Worm (Caenorhabditis elegans): ENCODE measurements around the gene mrpl-50.
A peak's percentile ranks its signal among the peaks of the same experiment; 100 is the strongest.

Gene mrpl-50

DNA sequence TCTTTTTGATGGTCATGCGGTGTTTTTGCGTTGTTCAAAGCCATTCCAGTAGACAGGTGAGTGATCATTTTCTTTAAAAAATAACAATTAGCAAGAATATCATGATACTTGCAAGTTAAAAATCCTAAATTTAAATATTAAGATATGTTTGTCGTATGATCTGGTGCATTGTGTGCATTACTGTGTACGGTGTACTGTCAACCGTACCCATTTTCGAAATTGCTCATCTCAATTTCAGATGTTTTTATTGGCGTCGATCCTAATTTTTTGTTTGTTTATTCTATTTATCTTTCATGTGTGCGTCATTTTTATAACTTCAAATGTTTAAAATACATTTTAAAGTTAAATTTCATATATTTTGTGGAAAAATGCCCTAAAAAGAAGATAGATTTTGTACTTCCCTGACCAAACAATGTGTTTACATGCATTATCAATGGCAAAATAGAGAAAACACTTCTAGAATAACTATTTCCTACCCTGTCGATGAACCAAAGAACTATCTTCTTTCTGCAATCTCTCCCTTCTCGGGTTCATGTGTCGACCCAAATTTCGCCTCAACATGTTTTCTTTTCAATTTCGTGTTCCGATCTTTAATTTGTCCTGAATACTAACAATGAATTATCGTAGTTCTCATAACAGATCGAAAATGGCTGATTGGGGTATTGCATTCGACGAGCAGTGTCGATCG is 45.2 kb upstream of the mrpl-50 start, which contains the start of the genes T07D4.5 and ddx-19:
T07D4.5 (minus strand) TSS at position 71 of the 688 bp plus-strand sequence.
ddx-19 (plus strand) TSS at position 638 of the 688 bp plus-strand sequence.
- TF ChIP-seq lsl-1 (GFP tag; optimal IDR thresholded peaks at IDR 0.05), result peak; percentile 78
- no peak for TF ChIP-seq F52B5.7 (tag; optimal IDR thresholded peaks at IDR 0.05)
- TF ChIP-seq snpc-1.3 (tag; optimal IDR thresholded peaks at IDR 0.05; ENCODE audit: insufficient read depth), result peak; percentile 45
- TF ChIP-seq F23B12.7 (tag; optimal IDR thresholded peaks at IDR 0.05; ENCODE audit: insufficient read depth), result peak; percentile 40
- TF ChIP-seq unc-130 (GFP tag; optimal IDR thresholded peaks at IDR 0.05), result no peak
- TF ChIP-seq F33H1.4 (GFP tag; IDR thresholded peaks at IDR 0.05), result peak; percentile 17; the same call in 1 of the 2 replicates
- peak; percentile 51; the same call in 1 of the 2 replicates for TF ChIP-seq madf-6 (GFP tag; IDR thresholded peaks at IDR 0.05)

DNA sequence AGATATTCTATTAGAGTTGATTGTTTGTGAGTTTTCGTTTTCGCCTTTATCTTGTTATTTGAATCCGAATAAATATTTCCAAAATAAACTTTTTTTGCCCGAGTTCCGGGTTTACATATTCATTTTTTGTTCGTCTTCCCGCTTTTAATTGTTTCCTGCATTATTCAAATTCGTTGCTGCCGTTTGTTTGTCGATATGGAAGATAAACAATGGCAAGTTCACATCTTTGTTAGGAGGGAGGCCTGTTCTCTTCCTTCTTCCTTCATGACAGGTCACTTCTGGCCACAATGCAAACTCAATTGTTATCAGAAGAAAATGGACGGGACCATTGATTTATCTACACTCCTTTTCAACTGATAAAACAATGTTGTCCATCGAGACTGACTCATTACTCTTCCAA is 40.1 kb upstream of the mrpl-50 start:
- TF ChIP-seq mel-28 (tag; optimal IDR thresholded peaks at IDR 0.05; ENCODE audit: borderline replicate concordance) (no peak), tbp1 (GFP tag; optimal IDR thresholded peaks at IDR 0.05) (no peak), D2030.7 (GFP tag; IDR thresholded peaks at IDR 0.05) (no peak), madf-6 (GFP tag; IDR thresholded peaks at IDR 0.05) (peak; percentile 18; the same call in 1 of the 2 replicates), Y67H2A.10 (GFP tag; conservative IDR thresholded peaks at IDR 0.05) (no peak), attf-6 (GFP tag; IDR thresholded peaks at IDR 0.05) (no peak), sea-2 (GFP tag; IDR thresholded peaks at IDR 0.05) (no peak), madf-3 (GFP tag; IDR thresholded peaks at IDR 0.05) (0 out of 2 replicates have a peak, but pooled peaks have one; percentile 50), F10E7.11 (tag; optimal IDR thresholded peaks at IDR 0.05) (no peak), ama-1 (optimal IDR thresholded peaks at IDR 0.05) (no peak), ama-1 (GFP tag; optimal IDR thresholded peaks at IDR 0.05) (no peak), zim-3 (tag; optimal IDR thresholded peaks at IDR 0.05) (no peak), nhr-80 (tag; optimal IDR thresholded peaks at IDR 0.05) (no peak), snpc-1.3 (tag; optimal IDR thresholded peaks at IDR 0.05; ENCODE audit: insufficient read depth) (no peak), ztf-28 (GFP tag; IDR thresholded peaks at IDR 0.05) (no peak), athp-1 (tag; optimal IDR thresholded peaks at IDR 0.05) (no peak), lag-1 (GFP tag; IDR thresholded peaks at IDR 0.05) (no peak), ekl-4 (GFP tag; IDR thresholded peaks at IDR 0.05) (no peak)

DNA sequence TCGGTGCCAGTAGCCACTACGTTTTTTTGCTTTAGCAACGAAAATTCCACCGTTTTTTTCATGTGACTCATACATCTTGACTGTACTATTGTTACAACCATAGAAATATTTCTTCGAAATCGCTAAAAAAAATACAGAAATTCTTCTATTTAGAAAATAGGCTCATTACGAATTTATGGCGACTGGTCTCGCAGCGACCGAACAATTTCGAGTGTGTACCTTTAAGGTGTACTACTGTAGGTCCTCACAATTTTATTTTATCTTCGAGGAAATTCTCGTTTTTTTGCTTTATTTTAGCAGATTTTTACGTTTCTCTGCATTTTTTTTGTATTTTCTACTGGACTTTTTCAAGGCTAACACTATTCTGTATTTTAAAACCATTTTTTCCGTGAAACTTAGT is 39.6 kb upstream of the mrpl-50 start:
- TF ChIP-seq D2030.7 (GFP tag; IDR thresholded peaks at IDR 0.05), result peak; percentile 56; the same call in 1 of the 2 replicates
- TF ChIP-seq hmg-1.2 (GFP tag; IDR thresholded peaks at IDR 0.05), result peak; percentile 8; the same call in 1 of the 2 replicates
- no peak for TF ChIP-seq ceh-100 (GFP tag; IDR thresholded peaks at IDR 0.05)
- TF ChIP-seq madf-6 (GFP tag; IDR thresholded peaks at IDR 0.05), result peak; percentile 94
- TF ChIP-seq lsl-1 (GFP tag; optimal IDR thresholded peaks at IDR 0.05), result peak; percentile 97
- TF ChIP-seq xnd-1 (tag; optimal IDR thresholded peaks at IDR 0.05), result peak; percentile 92
- TF ChIP-seq snpc-1.3 (tag; optimal IDR thresholded peaks at IDR 0.05; ENCODE audit: insufficient read depth), result peak; percentile 17
- no peak for TF ChIP-seq unc-130 (GFP tag; optimal IDR thresholded peaks at IDR 0.05)
- peak; percentile 87 for TF ChIP-seq madf-8 (GFP tag; conservative IDR thresholded peaks at IDR 0.05)
- TF ChIP-seq let-607 (tag; optimal IDR thresholded peaks at IDR 0.05), result no peak
- peak; percentile 40; the same call in 1 of the 2 replicates for TF ChIP-seq dox-1 (GFP tag; IDR thresholded peaks at IDR 0.05)
- no peak for TF ChIP-seq snpc-3.4 (tag; optimal IDR thresholded peaks at IDR 0.05)
- TF ChIP-seq mcd-1 (GFP tag; IDR thresholded peaks at IDR 0.05), result peak; percentile 19; the same call in 1 of the 2 replicates
- peak; percentile 29 for TF ChIP-seq F49E8.2 (tag; optimal IDR thresholded peaks at IDR 0.05; ENCODE audit: insufficient read depth)
- peak; percentile 96 for TF ChIP-seq F33H1.4 (GFP tag; IDR thresholded peaks at IDR 0.05)
- no peak for TF ChIP-seq ets-4 (GFP tag; optimal IDR thresholded peaks at IDR 0.05)
- TF ChIP-seq tbp1 (GFP tag; optimal IDR thresholded peaks at IDR 0.05), result peak; percentile 5
- peak; percentile 0 for TF ChIP-seq efl-1 (GFP tag; optimal IDR thresholded peaks at IDR 0.05)
- TF ChIP-seq F23B12.7 (tag; optimal IDR thresholded peaks at IDR 0.05; ENCODE audit: insufficient read depth), result peak; percentile 6
- no peak for TF ChIP-seq ztf-18 (tag; optimal IDR thresholded peaks at IDR 0.05)
- no peak for TF ChIP-seq snpc-4 (GFP tag; optimal IDR thresholded peaks at IDR 0.05)
- TF ChIP-seq snpc-4 (tag; optimal IDR thresholded peaks at IDR 0.05), result peak in 1 of 4 experiments; percentile 7
- no peak for TF ChIP-seq F57A8.1 (GFP tag; optimal IDR thresholded peaks at IDR 0.05)
- TF ChIP-seq T26A5.8 (tag; optimal IDR thresholded peaks at IDR 0.05), result no peak
- no peak for TF ChIP-seq attf-5 (GFP tag; optimal IDR thresholded peaks at IDR 0.05)
- TF ChIP-seq B0261.1 (tag; optimal IDR thresholded peaks at IDR 0.05), result no peak
- peak; percentile 45 for TF ChIP-seq lin-54 (GFP tag; optimal IDR thresholded peaks at IDR 0.05)

Data from whole organism, young adult.